Worm (Caenorhabditis elegans) whole organism, L4/young adult: ENCODE measurements around the gene ZK632.4.
A peak's percentile ranks its signal among the peaks of the same experiment; 100 is the strongest.

Experiments used
- W03F9.2 ChIP-seq: fragments of 150-350 bp; optimal IDR thresholded peaks from 2 replicates; lab custom pipeline; 2014; ENCODE audit warnings: missing biosample characterization, missing genetic modification characterization
- dao-5 ChIP-seq: sonication (generic microtip); optimal IDR thresholded peaks from 2 replicates; lab custom pipeline; 2016; ENCODE audit warnings: missing genotype, missing genetic modification characterization, moderate library complexity, missing compliant biosample characterization
- him-1 ChIP-seq: sonication (generic microtip); optimal IDR thresholded peaks from 2 replicates; lab custom pipeline; 2016; ENCODE audit warnings: missing genotype, missing genetic modification reagents, missing genetic modification characterization, missing compliant biosample characterization

ZK632.4 gene

DNA sequence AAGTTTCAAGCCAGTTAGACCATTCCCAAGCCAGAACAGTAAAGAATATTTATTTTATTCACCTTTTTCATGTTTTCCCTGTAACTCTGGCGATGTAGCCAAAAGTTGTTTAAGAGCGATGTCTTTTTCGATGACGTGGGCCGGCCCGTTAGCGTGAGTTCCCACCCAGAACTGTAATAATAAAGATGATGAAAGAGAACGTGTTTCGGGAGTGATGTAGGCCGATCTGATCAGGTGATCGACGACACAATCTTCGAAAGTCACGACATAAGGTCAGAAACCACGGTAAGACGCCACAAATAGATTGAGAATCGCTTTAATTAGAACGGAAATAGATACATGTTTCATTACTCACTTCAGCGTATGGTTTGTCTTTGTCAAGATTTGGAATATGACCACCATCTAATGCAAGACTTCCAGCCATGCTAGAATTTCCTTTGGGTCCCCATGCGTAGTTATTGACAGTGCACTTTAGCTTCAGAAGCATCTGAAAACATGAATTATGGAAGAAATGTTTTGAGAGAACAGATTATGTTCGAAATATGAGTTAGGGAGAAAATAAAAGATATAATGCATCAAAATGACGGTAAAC is at the start of gene ZK632.4:
TSS of gene ZK632.4 (minus strand) at position 487 of the 592 bp plus-strand sequence.
- TF ChIP-seq W03F9.2 (no peak), him-1 (tag; lab: Kevin White, UChicago) (no peak), dao-5 (no peak)

DNA sequence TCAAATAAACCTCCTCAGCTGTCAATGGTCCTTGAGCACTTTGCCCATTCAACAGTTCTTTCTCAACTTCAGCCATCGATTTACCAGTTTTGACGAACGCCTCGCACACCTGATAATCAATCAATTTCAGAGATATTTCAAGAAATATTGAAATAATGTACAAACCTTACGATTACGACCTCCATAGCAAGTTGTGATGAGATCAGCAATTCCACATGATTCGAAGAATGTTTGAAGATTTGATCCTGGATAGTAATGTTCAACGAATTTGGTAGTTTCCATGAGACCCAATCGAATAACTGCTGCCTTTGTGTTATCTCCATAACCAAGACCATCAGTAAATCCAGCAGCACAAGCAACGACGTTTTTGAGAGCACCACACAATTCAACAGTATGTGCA is 47.7 kb upstream of the ZK632.4 start:
- TF ChIP-seq dao-5 (no peak), him-1 (tag; lab: Kevin White, UChicago) (no peak), W03F9.2 (no peak)

DNA sequence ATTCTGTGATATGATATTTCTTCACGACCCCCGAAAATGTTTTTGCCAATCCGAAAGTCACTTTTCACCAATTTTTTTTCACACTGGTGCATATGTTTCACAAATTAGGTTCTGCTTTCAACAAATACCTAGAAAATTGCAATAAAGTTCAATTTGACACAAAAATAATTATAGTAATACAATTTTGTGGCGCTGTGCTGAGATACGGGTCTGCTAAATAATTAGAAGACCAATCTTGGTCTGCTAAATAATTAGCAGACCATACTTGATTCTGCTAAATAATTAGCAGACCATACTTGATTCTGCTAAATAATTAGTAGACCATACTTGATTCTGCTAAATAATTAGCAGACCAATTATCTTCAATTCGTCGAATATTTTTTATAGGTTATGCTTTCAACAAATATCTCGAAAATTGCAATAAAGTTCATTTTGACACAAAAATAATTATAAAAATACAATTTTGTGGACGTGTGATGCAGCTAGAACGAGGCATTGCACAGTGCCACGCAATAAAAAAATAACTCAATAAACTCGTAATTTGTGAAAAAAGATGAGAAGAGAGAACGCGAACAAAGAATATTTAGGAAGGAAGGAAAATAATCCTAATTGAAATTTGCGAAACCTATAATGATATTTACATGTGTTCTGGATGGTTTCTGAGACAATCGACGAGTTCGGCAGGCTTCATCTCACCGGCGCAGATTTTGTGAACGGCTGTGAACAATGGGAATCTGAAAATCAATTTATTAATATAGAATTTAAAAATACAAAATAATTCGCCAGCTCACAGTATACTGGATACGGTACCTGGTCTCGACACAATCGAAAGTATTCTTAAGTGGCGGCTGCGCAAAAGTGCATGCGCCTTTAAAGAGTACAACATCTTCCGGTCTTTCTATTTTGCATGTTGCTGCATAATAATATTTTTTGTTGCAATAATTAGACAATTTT is 46.7 kb upstream of the ZK632.4 start:
- TF ChIP-seq W03F9.2 (no peak), him-1 (tag; lab: Kevin White, UChicago) (no peak), dao-5 (no peak)

DNA sequence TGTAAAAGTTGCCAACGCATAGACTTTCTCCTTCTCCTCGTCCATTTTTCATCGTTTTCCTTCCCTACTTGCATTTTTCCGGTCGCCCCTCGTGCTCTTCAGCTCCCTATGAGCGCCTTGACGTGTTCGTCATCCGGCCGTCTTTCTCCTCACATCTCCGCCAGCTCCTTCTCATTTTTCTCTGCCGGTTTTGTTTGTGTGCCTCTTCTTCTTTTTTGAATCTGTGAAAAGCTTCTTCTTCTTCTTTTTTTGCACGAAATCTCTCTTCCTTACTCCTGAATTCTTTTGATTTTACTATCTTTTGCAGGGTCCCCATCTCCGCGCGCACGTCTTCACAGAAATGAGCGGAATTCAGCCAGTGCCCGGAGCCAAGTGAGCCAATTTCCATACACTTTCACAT is 44.3 kb upstream of the ZK632.4 start, which contains the start of gene K11H3.3:
TSS of gene K11H3.3 (plus strand) at position 308 of the 400 bp plus-strand sequence.
- no peak for TF ChIP-seq W03F9.2
- TF ChIP-seq dao-5, result no peak
- TF ChIP-seq him-1 (tag; lab: Kevin White, UChicago), result no peak

DNA sequence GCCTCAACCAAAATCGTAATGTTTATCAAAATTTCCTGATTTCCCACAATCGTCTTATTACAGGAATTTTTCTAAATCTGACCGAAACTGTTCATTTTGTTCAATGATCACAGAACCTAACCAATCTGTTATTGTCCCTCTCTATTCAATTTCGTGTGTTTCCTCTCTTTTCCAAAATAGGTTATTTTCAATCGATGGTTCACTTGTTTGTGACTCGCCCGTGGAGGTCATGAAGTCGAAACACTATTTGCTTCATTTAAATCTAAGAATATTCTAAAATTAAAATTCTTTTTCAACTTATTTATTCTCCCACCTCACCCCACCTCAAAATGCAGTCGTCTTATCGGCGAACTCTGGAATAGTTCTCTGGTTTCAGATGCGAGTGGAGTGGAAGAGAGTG is 43.6 kb upstream of the ZK632.4 start:
- TF ChIP-seq dao-5 (no peak), W03F9.2 (no peak), him-1 (tag; lab: Kevin White, UChicago) (no peak)

DNA sequence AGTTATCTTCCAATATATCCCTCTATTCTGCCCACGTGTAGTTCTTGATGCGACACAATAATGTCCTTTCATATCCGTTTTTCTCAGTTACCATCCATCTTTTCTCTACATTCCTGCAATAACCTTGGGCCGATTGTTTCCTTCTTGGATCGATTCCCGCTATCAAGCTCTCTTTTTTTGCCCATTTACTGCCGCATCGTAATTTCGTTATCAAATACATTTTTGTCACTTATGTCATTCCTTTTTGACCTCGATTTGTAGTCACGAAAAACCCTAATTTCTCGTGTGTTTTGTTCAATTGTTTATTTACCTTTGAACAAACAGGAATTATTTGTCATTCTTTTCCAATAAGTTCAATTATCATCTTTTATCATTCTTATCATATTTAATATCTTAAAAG is 42.7 kb upstream of the ZK632.4 start:
- TF ChIP-seq W03F9.2 (no peak), him-1 (tag; lab: Kevin White, UChicago) (no peak), dao-5 (no peak)

DNA sequence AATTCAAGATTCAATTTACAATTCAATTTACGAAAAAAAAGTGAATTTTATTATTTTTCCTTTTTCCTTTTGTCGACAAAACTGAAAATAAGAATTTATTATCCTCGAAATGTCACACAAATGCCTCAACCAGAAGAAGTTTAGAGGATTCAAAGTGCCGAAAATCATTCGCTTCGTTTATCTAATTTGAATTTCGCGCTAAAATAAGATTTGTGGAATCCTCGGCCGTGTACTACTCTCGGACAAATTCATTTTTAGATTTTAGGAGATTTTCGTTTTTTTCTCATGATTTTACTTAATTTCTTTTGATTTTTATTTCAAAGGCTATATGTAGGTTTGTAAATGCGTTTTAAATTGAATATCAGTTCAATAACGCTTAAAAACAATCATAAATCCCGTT is 41.3 kb upstream of the ZK632.4 start:
- TF ChIP-seq W03F9.2, result no peak
- TF ChIP-seq dao-5, result no peak

DNA sequence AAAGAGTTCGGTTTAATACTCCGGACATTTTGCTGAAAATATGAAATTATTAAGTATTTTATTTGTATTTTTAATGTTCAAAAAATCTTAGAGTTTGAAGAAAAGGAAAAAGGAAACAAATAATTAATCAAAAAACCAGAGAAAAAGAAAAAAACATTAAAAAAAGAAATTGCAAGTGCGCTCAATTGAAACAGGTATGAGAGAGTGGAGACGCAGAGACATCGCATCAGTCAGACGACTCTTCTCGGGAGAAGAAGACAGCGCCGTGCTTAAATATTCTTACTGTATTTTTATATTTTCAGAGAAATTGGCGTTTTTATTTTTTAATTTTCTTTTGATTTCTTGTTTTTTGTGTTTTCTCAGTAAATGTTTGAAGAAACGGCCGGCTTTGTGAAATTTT is 40.8 kb upstream of the ZK632.4 start, which contains the start of gene mrpl-36:
TSS of gene mrpl-36 (minus strand) at position 34 of the 400 bp plus-strand sequence.
- TF ChIP-seq dao-5 (no peak), W03F9.2 (peak; percentile 69)

DNA sequence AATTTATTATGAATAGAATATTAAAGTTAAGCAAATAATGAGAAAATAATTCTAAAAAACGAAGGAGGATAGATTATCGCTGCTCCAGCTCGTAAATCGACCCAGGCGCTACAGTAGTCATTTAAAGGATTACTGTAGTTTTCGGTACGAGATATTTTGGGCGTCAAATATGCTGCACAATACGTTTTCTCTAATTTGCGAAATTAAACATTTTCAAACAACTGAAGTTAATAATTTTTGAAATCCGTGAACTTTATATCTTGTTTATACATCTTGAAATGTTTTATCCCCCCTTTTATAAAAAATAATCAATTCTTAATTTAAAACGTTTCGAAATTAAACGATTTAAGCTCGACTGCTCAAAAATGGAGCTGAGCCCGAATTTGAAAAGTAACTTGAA is 38.8 kb upstream of the ZK632.4 start, which contains the start of gene K11H3.2:
TSS of gene K11H3.2 (plus strand) at position 301 of the 400 bp plus-strand sequence.
- TF ChIP-seq dao-5 (no peak), W03F9.2 (no peak), him-1 (tag; lab: Kevin White, UChicago) (no peak)

DNA sequence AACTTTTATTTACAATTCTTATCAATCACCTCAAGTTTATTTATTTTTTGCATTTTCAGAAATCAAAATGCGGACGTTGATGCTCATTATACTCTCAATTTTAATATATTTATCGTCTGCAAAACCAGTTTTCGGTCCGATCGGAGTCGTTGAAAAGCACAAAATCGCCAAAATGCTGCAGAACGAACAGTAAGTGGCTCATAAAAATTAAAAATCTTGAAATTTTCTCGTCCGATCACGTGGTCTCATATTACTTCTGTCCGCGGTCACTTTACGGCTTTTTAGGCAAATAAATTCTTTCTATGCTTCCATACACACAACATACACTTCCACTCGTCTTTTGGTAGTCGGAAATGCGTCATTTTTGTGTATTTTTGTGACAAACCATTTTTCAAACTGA is 36.5 kb upstream of the ZK632.4 start, which contains the start of gene K11H3.5:
TSS of gene K11H3.5 (plus strand) at position 54 of the 400 bp plus-strand sequence.
- TF ChIP-seq W03F9.2 (no peak), him-1 (tag; lab: Kevin White, UChicago) (no peak), dao-5 (no peak)

DNA sequence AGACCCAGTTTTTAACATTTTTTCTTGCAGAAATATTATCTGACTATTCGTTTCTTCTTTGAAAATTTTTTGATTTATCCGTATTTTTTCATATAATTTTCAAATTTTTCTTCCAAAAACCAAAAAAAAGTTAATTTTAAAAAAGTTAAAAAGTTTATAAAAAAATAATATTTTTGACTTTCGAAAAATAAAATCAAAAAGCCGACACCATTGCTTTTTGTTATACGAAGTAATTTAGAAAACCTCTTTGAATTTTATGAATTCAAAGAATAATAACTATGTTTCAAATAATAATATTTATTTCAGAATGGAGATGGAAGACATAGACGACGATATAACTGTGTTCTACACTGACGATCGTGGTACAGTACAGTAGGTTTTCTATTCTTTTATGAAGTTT is 27.6 kb upstream of the ZK632.4 start, which contains the start of gene K11H3.8:
TSS of gene K11H3.8 (plus strand) at position 301 of the 400 bp plus-strand sequence.
- TF ChIP-seq dao-5 (no peak), W03F9.2 (no peak), him-1 (tag; lab: Kevin White, UChicago) (no peak)

DNA sequence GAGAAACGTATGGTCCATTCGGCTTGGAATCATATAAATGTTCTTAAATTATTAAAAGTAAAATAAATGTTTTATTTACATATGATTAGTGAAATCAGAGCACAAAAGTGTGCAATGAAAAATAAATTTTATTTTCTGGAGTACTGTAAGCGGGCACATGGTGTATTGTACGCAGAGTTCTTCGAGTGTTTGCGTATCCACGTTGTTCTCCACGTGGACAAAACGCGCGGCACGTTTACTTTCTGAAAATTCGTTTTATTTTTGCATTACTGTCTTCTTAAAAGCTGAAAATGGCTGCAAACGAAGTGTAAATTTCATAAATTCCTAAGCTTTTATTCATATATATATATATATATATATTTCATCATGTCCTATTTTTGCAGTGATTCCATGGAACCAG is 25.3 kb upstream of the ZK632.4 start:
- no peak for TF ChIP-seq him-1 (tag; lab: Kevin White, UChicago)
- no peak for TF ChIP-seq W03F9.2
- no peak for TF ChIP-seq dao-5

DNA sequence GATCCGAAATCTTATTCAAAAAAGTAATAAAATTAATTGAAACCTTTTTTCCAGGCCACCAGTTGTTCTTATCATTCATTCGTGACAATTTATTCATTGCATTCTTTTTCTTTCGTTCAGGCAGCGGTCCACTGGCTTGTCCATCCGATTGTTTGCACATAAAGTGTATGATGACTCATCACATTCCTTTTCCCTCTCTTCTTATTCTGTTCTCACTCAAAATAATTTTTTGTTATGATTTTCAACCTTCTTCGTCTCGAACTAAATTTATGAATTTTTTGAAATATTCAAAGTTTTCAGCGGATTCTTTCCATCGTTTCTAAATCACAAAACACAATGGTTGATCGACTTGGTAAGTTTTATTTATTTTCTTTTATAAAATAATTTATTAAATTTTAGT is 23.2 kb upstream of the ZK632.4 start, which contains the start of gene ZK632.12:
TSS of gene ZK632.12 (plus strand) at position 301 of the 400 bp plus-strand sequence.
- TF ChIP-seq him-1 (tag; lab: Kevin White, UChicago) (no peak), dao-5 (no peak), W03F9.2 (no peak)

DNA sequence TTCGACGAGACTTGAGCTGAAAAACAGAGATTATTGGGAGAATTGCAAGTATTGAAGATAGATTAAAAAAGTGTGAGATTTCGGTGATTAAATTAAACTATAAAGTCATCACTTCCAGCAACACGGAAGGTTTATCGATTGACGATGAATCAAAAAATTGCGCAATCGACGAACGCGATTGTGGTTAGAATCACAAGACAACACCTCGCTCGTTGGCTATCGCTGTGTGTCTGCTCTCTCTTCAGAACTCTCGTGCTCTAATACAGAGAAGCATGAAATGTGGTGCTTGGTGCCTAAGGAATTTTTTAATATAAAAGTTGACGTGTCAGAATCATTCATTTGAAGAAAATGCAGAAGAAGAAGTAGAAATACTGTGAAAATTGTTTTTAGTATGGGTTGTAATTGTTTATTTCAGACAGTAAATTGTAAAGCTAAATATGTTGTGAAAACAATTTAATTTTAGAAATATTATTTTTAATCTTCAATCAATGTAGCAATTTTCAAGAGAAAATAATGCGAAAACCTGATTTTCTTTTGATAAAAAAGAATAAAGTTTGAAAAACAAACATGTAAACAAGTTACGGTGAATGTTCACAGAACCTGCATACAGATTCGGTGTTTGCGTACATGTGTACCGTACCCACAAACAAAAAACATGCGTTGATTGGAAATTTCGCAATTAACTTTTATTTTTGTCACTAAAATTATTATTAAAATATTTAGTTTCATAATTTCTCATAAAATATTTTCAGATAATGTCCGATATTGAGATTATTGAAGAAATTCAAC is 20.1 kb upstream of the ZK632.4 start, which contains the start of the genes ZK632.10 and ZK632.11:
TSS of gene ZK632.10 (minus strand) at position 560 of the 789 bp plus-strand sequence.
TSS of gene ZK632.11 (plus strand) at position 753 of the 789 bp plus-strand sequence.
- TF ChIP-seq dao-5 (no peak), him-1 (tag; lab: Kevin White, UChicago) (no peak), W03F9.2 (peak; percentile 85)
